Worm (Caenorhabditis elegans) whole organism, midembryonic: ENCODE measurements around the gene fipr-28.

ENCODE experiments used
- T22C8.4 ChIP-seq: fragments of 200-800 bp; sonication (Bioruptor generic); IDR thresholded peaks from 2 replicates; pipeline ENCODE4 v1.3.6; 2022; ENCODE audit warnings: missing genetic modification characterization, missing compliant biosample characterization
- cog-1 ChIP-seq: sonication (generic microtip); optimal IDR thresholded peaks from 2 replicates; lab custom pipeline; 2016; ENCODE audit warnings: missing genetic modification characterization, missing compliant biosample characterization
- flt-1 ChIP-seq: fragments of 200-800 bp; sonication (Bioruptor generic); IDR thresholded peaks from 2 replicates; pipeline ENCODE4 v1.3.6; 2022; ENCODE audit warnings: missing genetic modification characterization, missing compliant biosample characterization
- klf-2 ChIP-seq: fragments of 200-800 bp; sonication (Bioruptor generic); conservative IDR thresholded peaks from 2 replicates; pipeline ENCODE4 v1.3.6; 2022; ENCODE audit warnings: missing genetic modification reagents, missing genetic modification characterization, missing compliant biosample characterization
- med-1 ChIP-seq: sonication (generic microtip); optimal IDR thresholded peaks from 2 replicates; lab custom pipeline; 2017; ENCODE audit warnings: missing genetic modification characterization, mild to moderate bottlenecking, missing compliant biosample characterization, antibody characterized with exemption, missing genetic modification reagents; ENCODE audit not compliant: insufficient read depth
- ref-1 ChIP-seq: fragments of 200-800 bp; sonication (Bioruptor generic); conservative IDR thresholded peaks from 2 replicates; pipeline ENCODE4 v1.3.6; 2022; ENCODE audit warnings: missing genetic modification reagents, missing genetic modification characterization, missing compliant biosample characterization
- tab-1 ChIP-seq: fragments of 200-800 bp; sonication (Bioruptor generic); IDR thresholded peaks from 2 replicates; pipeline ENCODE4 v1.3.6; 2022; ENCODE audit warnings: missing genetic modification characterization, missing compliant biosample characterization
- ztf-23 ChIP-seq: fragments of 200-800 bp; sonication (Bioruptor generic); IDR thresholded peaks from 2 replicates; pipeline ENCODE4 v1.3.6; 2022; ENCODE audit warnings: missing genetic modification reagents, missing genetic modification characterization, missing compliant biosample characterization

DNA sequence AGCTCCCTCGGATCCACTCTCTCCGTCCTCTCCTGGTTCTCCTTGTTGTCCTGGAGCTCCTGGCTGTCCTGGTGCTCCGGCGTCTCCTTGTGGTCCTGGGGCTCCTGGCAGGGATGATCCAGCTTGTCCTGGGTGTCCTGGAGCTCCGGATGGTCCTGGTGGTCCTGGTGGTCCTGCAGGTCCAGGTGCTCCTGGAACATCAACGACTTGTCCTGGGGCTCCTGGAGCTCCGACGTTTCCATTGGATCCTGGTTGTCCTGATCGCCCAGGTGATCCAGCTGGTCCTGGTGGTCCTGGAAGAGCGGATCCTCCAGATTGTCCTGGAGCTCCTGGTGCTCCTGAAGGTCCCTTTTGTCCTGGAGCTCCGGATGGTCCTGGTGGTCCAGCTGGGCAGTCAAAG, 26.2 kb upstream of the fipr-28 start:
- TF ChIP-seq ztf-23 (GFP tag; lab: Robert Waterston, UW) (no peak), tab-1 (GFP tag; lab: Robert Waterston, UW) (no peak), med-1 (no peak), T22C8.4 (GFP tag; lab: Robert Waterston, UW) (no peak), klf-2 (GFP tag; lab: Robert Waterston, UW) (no peak), cog-1 (tag; lab: Kevin White, UChicago) (no peak), flt-1 (GFP tag; lab: Robert Waterston, UW) (no peak), ref-1 (GFP tag; lab: Robert Waterston, UW) (no peak)
